Fruit fly (Drosophila melanogaster) whole organism, wandering third instar larva: ENCODE data around the gene Fibp.

Experiments used
- CG32264 ChIP-seq: fragments of 200-800 bp; sonication (Bioruptor generic); optimal IDR thresholded peaks from 2 replicates; lab custom pipeline; 2016; ENCODE audit warnings: missing biosample characterization, missing genetic modification characterization
- CG9705 ChIP-seq: fragments of 200-800 bp; sonication (Bioruptor generic); optimal IDR thresholded peaks from 2 replicates; lab custom pipeline; 2018; ENCODE audit warnings: missing biosample characterization, mild to moderate bottlenecking, missing genetic modification characterization
- CrebA ChIP-seq: fragments of 200-800 bp; sonication (Bioruptor generic); optimal IDR thresholded peaks from 2 replicates; lab custom pipeline; 2016; ENCODE audit warnings: missing biosample characterization, mild to moderate bottlenecking, missing genetic modification characterization, borderline replicate concordance
- Dif ChIP-seq: fragments of 200-275, 200-300 bp; sonication (Bioruptor generic); optimal IDR thresholded peaks from 2 replicates; lab custom pipeline; 2018; ENCODE audit warnings: missing biosample characterization, missing genetic modification characterization; ENCODE audit not compliant: partially characterized antibody
- GATAd ChIP-seq: sonication (Bioruptor generic); optimal IDR thresholded peaks from 2 replicates; lab custom pipeline; 2016; ENCODE audit warnings: missing biosample characterization, missing genetic modification characterization
- HLH106 ChIP-seq: fragments of 200-800 bp; optimal IDR thresholded peaks from 3 replicates; lab custom pipeline; 2019; ENCODE audit warnings: missing biosample characterization, mild to moderate bottlenecking, missing genetic modification characterization, moderate library complexity
- Hnf4 ChIP-seq: fragments of 200-800 bp; sonication (Bioruptor generic); optimal IDR thresholded peaks from 2 replicates; lab custom pipeline; 2016; ENCODE audit warnings: missing biosample characterization, mild to moderate bottlenecking, missing genetic modification characterization
- Hr78 ChIP-seq: fragments of >200 bp; optimal IDR thresholded peaks from 2 replicates; lab custom pipeline; 2017; ENCODE audit warnings: missing biosample characterization, missing genetic modification characterization
- Myc ChIP-seq: fragments of >200 bp; optimal IDR thresholded peaks from 2 replicates; lab custom pipeline; 2017
- N ChIP-seq: fragments of >200 bp; optimal IDR thresholded peaks from 2 replicates; lab custom pipeline; 2018; ENCODE audit warnings: missing biosample characterization, missing external identifiers, missing genetic modification characterization
- OdsH ChIP-seq: fragments of 200-800 bp; sonication (Bioruptor generic); optimal IDR thresholded peaks from 2 replicates; lab custom pipeline; 2016; ENCODE audit warnings: missing biosample characterization, mild to moderate bottlenecking, missing genetic modification characterization
- Rel ChIP-seq, 2 experiments: fragments of 200-800 bp; sonication (Bioruptor generic) in 1 of 2; optimal IDR thresholded peaks; 2 replicates in 1 of 2; 3 replicates in 1 of 2; lab custom pipeline; 2016 to 2019; ENCODE audit warnings: mild to moderate bottlenecking in 2 of 2, missing biosample characterization in 2 of 2, missing genetic modification characterization in 2 of 2, moderate library complexity in 1 of 2
- Sp1 ChIP-seq: fragments of 200-800 bp; sonication (Bioruptor generic); optimal IDR thresholded peaks from 3 replicates; lab custom pipeline; 2019; ENCODE audit warnings: missing biosample characterization, mild to moderate bottlenecking, missing genetic modification characterization, moderate library complexity
- br ChIP-seq: fragments of 200-800 bp; sonication (Bioruptor generic); optimal IDR thresholded peaks from 2 replicates; lab custom pipeline; 2016; ENCODE audit warnings: missing biosample characterization, missing genetic modification characterization
- brk ChIP-seq: fragments of 200-800 bp; sonication (Bioruptor generic); optimal IDR thresholded peaks from 2 replicates; lab custom pipeline; 2016; ENCODE audit warnings: missing biosample characterization, mild to moderate bottlenecking, missing genetic modification characterization
- dl ChIP-seq, 2 experiments: fragments of 175-275, 200-275 bp in 1 of 2; fragments of 200-275 bp in 1 of 2; sonication (Bioruptor generic); optimal IDR thresholded peaks; lab custom pipeline; 2018; ENCODE audit warnings: mild to moderate bottlenecking in 2 of 2, missing biosample characterization in 2 of 2, missing genetic modification characterization in 2 of 2, moderate library complexity in 2 of 2; ENCODE audit not compliant: partially characterized antibody in 2 of 2, insufficient read depth in 1 of 2
- dmrt93B ChIP-seq: fragments of 200-800 bp; sonication (Bioruptor generic); optimal IDR thresholded peaks from 2 replicates; lab custom pipeline; 2018; ENCODE audit warnings: missing biosample characterization, mild to moderate bottlenecking, missing genetic modification characterization
- dsf ChIP-seq: sonication (Bioruptor generic); optimal IDR thresholded peaks from 2 replicates; lab custom pipeline; 2016; ENCODE audit warnings: missing biosample characterization, missing genetic modification characterization, borderline replicate concordance
- ey ChIP-seq: fragments of 200-800 bp; sonication (Bioruptor generic); optimal IDR thresholded peaks from 2 replicates; lab custom pipeline; 2016; ENCODE audit warnings: missing biosample characterization, missing genetic modification characterization
- foxo ChIP-seq, 2 experiments: fragments of 200-800 bp; sonication (Bioruptor generic); optimal IDR thresholded peaks; 2 replicates in 1 of 2; 3 replicates in 1 of 2; lab custom pipeline; 2016 to 2017; ENCODE audit warnings: missing biosample characterization in 2 of 2, missing genetic modification characterization in 2 of 2
- h ChIP-seq: fragments of 200-800 bp; sonication (Bioruptor generic); optimal IDR thresholded peaks from 3 replicates; lab custom pipeline; 2016; ENCODE audit warnings: missing biosample characterization, mild to moderate bottlenecking, missing genetic modification characterization
- jim ChIP-seq: fragments of 175-275, 200-325 bp; sonication (Bioruptor generic); optimal IDR thresholded peaks from 2 replicates; lab custom pipeline; 2016; ENCODE audit warnings: missing biosample characterization, mild to moderate bottlenecking, missing genetic modification characterization
- lola ChIP-seq: fragments of >200 bp; optimal IDR thresholded peaks from 2 replicates; lab custom pipeline; 2017; ENCODE audit warnings: missing biosample characterization, missing genetic modification characterization
- psq ChIP-seq: fragments of 200-800 bp; sonication (Bioruptor generic); optimal IDR thresholded peaks from 3 replicates; lab custom pipeline; 2017; ENCODE audit warnings: missing biosample characterization, mild to moderate bottlenecking, missing genetic modification characterization, moderate library complexity
- rgr ChIP-seq: fragments of 200-800 bp; sonication (Bioruptor generic); optimal IDR thresholded peaks from 3 replicates; lab custom pipeline; 2016; ENCODE audit warnings: missing biosample characterization, mild to moderate bottlenecking, missing genetic modification characterization
- sv ChIP-seq: fragments of 200-800 bp; sonication (Bioruptor generic); optimal IDR thresholded peaks from 3 replicates; lab custom pipeline; 2016; ENCODE audit warnings: missing biosample characterization, missing genetic modification characterization
- tai ChIP-seq: sonication (Bioruptor generic); optimal IDR thresholded peaks from 2 replicates; lab custom pipeline; 2016; ENCODE audit warnings: missing biosample characterization, missing genetic modification characterization
- usp ChIP-seq: fragments of >200 bp; optimal IDR thresholded peaks from 2 replicates; lab custom pipeline; 2017; ENCODE audit warnings: missing biosample characterization, missing genetic modification characterization

Gene Fibp

dm6 chr3L:19833227-19833626 is 15.5 kb upstream of the Fibp start:
- no peak for TF ChIP-seq tai (GFP tag; lab: Kevin White, UChicago)
- TF ChIP-seq Rel (GFP tag; optimal IDR thresholded peaks at IDR 0.05; lab: Kevin White, UChicago), result no peak
- TF ChIP-seq Rel (tag; optimal IDR thresholded peaks at IDR 0.05; lab: Kevin White, UChicago), result peak; percentile 17
- TF ChIP-seq Hr78, result no peak
- peak in 1 of 2 experiments; percentile 48 for TF ChIP-seq dl (GFP tag; optimal IDR thresholded peaks at IDR 0.05; lab: Kevin White, UChicago; ENCODE audit: insufficient read depth in 1 of 2, partially characterized antibody in 2 of 2)
- no peak for TF ChIP-seq N
- no peak for TF ChIP-seq GATAd
- TF ChIP-seq foxo (GFP tag; optimal IDR thresholded peaks at IDR 0.05; lab: Kevin White, UChicago), result no peak
- TF ChIP-seq psq, result peak; percentile 88
- no peak for TF ChIP-seq HLH106 (tag; lab: Kevin White, UChicago)
- peak; percentile 26 for TF ChIP-seq OdsH (GFP tag; lab: Kevin White, UChicago)
- TF ChIP-seq h (GFP tag; lab: Kevin White, UChicago), result peak; percentile 12
- TF ChIP-seq Dif (GFP tag; lab: Kevin White, UChicago), result peak; percentile 67

DNA sequence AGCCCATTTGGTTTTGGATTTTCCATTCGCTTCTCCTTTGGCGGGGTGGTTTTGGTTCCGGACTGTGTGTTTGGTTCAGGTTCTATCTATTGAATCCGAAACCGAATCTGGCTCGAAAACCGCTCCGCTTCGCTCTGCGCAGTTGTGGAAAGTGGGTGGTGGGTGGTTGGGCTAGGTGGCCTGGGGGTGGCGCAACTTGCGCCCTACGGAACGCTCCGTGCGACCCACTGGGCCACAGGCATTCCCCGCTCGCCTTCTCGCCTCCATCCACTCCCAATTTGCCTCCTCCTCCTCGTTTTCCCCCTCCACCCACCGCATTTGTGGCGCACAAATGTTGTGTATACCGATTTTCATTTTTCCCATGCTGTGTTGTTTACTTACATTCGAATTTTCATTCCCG is 934 bp upstream of the Fibp start:
- TF ChIP-seq Hnf4 (GFP tag; lab: Kevin White, UChicago), result no peak
- no peak for TF ChIP-seq dsf (GFP tag; lab: Kevin White, UChicago)
- TF ChIP-seq h (GFP tag; lab: Kevin White, UChicago), result no peak
- TF ChIP-seq N, result no peak
- no peak for TF ChIP-seq CrebA
- TF ChIP-seq brk (GFP tag; lab: Kevin White, UChicago), result no peak
- TF ChIP-seq CG9705 (GFP tag; lab: Kevin White, UChicago), result no peak
- TF ChIP-seq dmrt93B (GFP tag; lab: Kevin White, UChicago), result no peak
- no peak for TF ChIP-seq ey (GFP tag; lab: Kevin White, UChicago)
- TF ChIP-seq CG32264 (GFP tag; lab: Kevin White, UChicago), result no peak
- no peak for TF ChIP-seq Rel (GFP tag; optimal IDR thresholded peaks at IDR 0.05; lab: Kevin White, UChicago)
- no peak for TF ChIP-seq Rel (tag; optimal IDR thresholded peaks at IDR 0.05; lab: Kevin White, UChicago)
- no peak for TF ChIP-seq HLH106 (tag; lab: Kevin White, UChicago)
- TF ChIP-seq Myc (lab: Kevin White, UChicago), result no peak

dm6 chr3L:19815472-19816150 is 2.2 kb downstream of the Fibp start, which contains the start of gene cyc:
TSS of gene cyc (minus strand) at chr3L:19815938.
- TF ChIP-seq psq, result peak; percentile 10
- TF ChIP-seq dsf (GFP tag; lab: Kevin White, UChicago), result no peak
- TF ChIP-seq dl (GFP tag; optimal IDR thresholded peaks at IDR 0.05; lab: Kevin White, UChicago; ENCODE audit: insufficient read depth in 1 of 2, partially characterized antibody in 2 of 2), result no peak
- TF ChIP-seq OdsH (GFP tag; lab: Kevin White, UChicago), result peak; percentile 8
- TF ChIP-seq Sp1 (GFP tag; lab: Kevin White, UChicago), result peak; percentile 39
- no peak for TF ChIP-seq Rel (GFP tag; optimal IDR thresholded peaks at IDR 0.05; lab: Kevin White, UChicago)
- TF ChIP-seq Rel (tag; optimal IDR thresholded peaks at IDR 0.05; lab: Kevin White, UChicago), result peak; percentile 42
- TF ChIP-seq ey (GFP tag; lab: Kevin White, UChicago), result peak; percentile 15
- no peak for TF ChIP-seq lola
- TF ChIP-seq N, result peak; percentile 39

- TF ChIP-seq foxo (GFP tag; optimal IDR thresholded peaks at IDR 0.05; lab: Kevin White, UChicago) (no peak), sv (GFP tag; lab: Kevin White, UChicago) (no peak), OdsH (GFP tag; lab: Kevin White, UChicago) (no peak), psq (no peak), brk (GFP tag; lab: Kevin White, UChicago) (no peak), br (GFP tag; lab: Kevin White, UChicago) (no peak)
Observed at dm6 chr3L:19813075-19813903, 4.5 kb downstream of the Fibp start, which contains the start of gene Cyp305a1. TSS of gene Cyp305a1 (minus strand) at chr3L:19813339.

dm6 chr3L:19812491-19812890 is 5.3 kb downstream of the Fibp start:
- no peak for TF ChIP-seq brk (GFP tag; lab: Kevin White, UChicago)
- no peak for TF ChIP-seq rgr (GFP tag; lab: Kevin White, UChicago)
- TF ChIP-seq usp (GFP tag; lab: Kevin White, UChicago), result no peak
- no peak for TF ChIP-seq psq
- no peak for TF ChIP-seq dsf (GFP tag; lab: Kevin White, UChicago)
- no peak for TF ChIP-seq sv (GFP tag; lab: Kevin White, UChicago)
- TF ChIP-seq jim (GFP tag; lab: Kevin White, UChicago), result no peak
- TF ChIP-seq tai (GFP tag; lab: Kevin White, UChicago), result no peak
- no peak for TF ChIP-seq lola
- TF ChIP-seq dl (GFP tag; optimal IDR thresholded peaks at IDR 0.05; lab: Kevin White, UChicago; ENCODE audit: insufficient read depth in 1 of 2, partially characterized antibody in 2 of 2), result no peak
- no peak for TF ChIP-seq foxo (GFP tag; optimal IDR thresholded peaks at IDR 0.05; lab: Kevin White, UChicago)
- TF ChIP-seq, all 38 proteins: peak for 0
